Worm (Caenorhabditis elegans): ENCODE measurements around the gene lron-7.

The lron-7 gene

ce11 chrX:7279671-7280389 is 12.1 kb upstream of the lron-7 start, which contains the start of gene unc-10:
unc-10 (minus strand) TSS chrX:7280322.
- TF ChIP-seq egl-5 (tag; optimal IDR thresholded peaks at IDR 0.05): no peak
- TF ChIP-seq nhr-12 (tag; optimal IDR thresholded peaks at IDR 0.05): no peak
- no peak for TF ChIP-seq elt-3 (tag; optimal IDR thresholded peaks at IDR 0.05)

- TF ChIP-seq elt-1 (tag; optimal IDR thresholded peaks at IDR 0.05): no peak
- no peak for TF ChIP-seq hmg-11 (tag; optimal IDR thresholded peaks at IDR 0.05)
- no peak for TF ChIP-seq nhr-25 (tag; optimal IDR thresholded peaks at IDR 0.05)
- TF ChIP-seq ceh-16 (tag; optimal IDR thresholded peaks at IDR 0.05): no peak
- no peak for TF ChIP-seq fkh-10 (GFP tag; optimal IDR thresholded peaks at IDR 0.05)
- TF ChIP-seq elt-2 (tag; optimal IDR thresholded peaks at IDR 0.05): no peak
- TF ChIP-seq fos-1 (tag; optimal IDR thresholded peaks at IDR 0.05): no peak
- TF ChIP-seq lsy-12 (tag; optimal IDR thresholded peaks at IDR 0.05): no peak
- no peak for TF ChIP-seq eor-1 (tag; optimal IDR thresholded peaks at IDR 0.05)
- TF ChIP-seq nhr-67 (tag; optimal IDR thresholded peaks at IDR 0.05): no peak
These were observed 10.6 kb upstream of the lron-7 start for ce11 chrX:7281347-7281746.

ce11 chrX:7283136-7283535 is 8.8 kb upstream of the lron-7 start:
- no peak for TF ChIP-seq hmg-11 (tag; optimal IDR thresholded peaks at IDR 0.05)
- no peak for TF ChIP-seq nhr-25 (tag; optimal IDR thresholded peaks at IDR 0.05)
- TF ChIP-seq ZK546.5 (tag; optimal IDR thresholded peaks at IDR 0.05): no peak
- no peak for TF ChIP-seq egl-27 (tag; optimal IDR thresholded peaks at IDR 0.05)
- no peak for TF ChIP-seq mdl-1 (tag; optimal IDR thresholded peaks at IDR 0.05)
- no peak for TF ChIP-seq fos-1 (tag; optimal IDR thresholded peaks at IDR 0.05)
- TF ChIP-seq nhr-28 (tag; optimal IDR thresholded peaks at IDR 0.05): no peak
- TF ChIP-seq lsy-12 (tag; optimal IDR thresholded peaks at IDR 0.05): no peak
- TF ChIP-seq nhr-77 (tag; optimal IDR thresholded peaks at IDR 0.05): no peak
- TF ChIP-seq daf-12 (tag; optimal IDR thresholded peaks at IDR 0.05): no peak
- TF ChIP-seq nhr-12 (tag; optimal IDR thresholded peaks at IDR 0.05): no peak
- no peak for TF ChIP-seq pqm-1 (tag; optimal IDR thresholded peaks at IDR 0.05)

- TF ChIP-seq fkh-2 (tag; optimal IDR thresholded peaks at IDR 0.05) (no peak), ceh-82 (tag; optimal IDR thresholded peaks at IDR 0.05) (no peak), elt-1 (tag; optimal IDR thresholded peaks at IDR 0.05) (peak; percentile 34), snpc-4 (tag; optimal IDR thresholded peaks at IDR 0.05) (no peak), egl-27 (tag; optimal IDR thresholded peaks at IDR 0.05) (no peak), sea-2 (GFP tag; optimal IDR thresholded peaks at IDR 0.05) (no peak), nhr-12 (tag; optimal IDR thresholded peaks at IDR 0.05) (no peak), unc-39 (tag; optimal IDR thresholded peaks at IDR 0.05) (no peak), egl-5 (tag; optimal IDR thresholded peaks at IDR 0.05) (no peak), nhr-67 (tag; optimal IDR thresholded peaks at IDR 0.05) (no peak), nfya-1 (tag; optimal IDR thresholded peaks at IDR 0.05; ENCODE audit: insufficient read depth) (peak; percentile 49), unc-62 (GFP tag; optimal IDR thresholded peaks at IDR 0.05) (no peak), ZK546.5 (tag; optimal IDR thresholded peaks at IDR 0.05) (no peak), aly-2 (tag; optimal IDR thresholded peaks at IDR 0.05) (no peak), elt-3 (tag; optimal IDR thresholded peaks at IDR 0.05) (no peak), tbx-2 (tag; optimal IDR thresholded peaks at IDR 0.05) (peak; percentile 35), skn-1 (tag; optimal IDR thresholded peaks at IDR 0.05) (peak; percentile 9), zag-1 (tag; optimal IDR thresholded peaks at IDR 0.05) (no peak), lsy-12 (tag; optimal IDR thresholded peaks at IDR 0.05) (no peak), mml-1 (tag; optimal IDR thresholded peaks at IDR 0.05) (no peak), lin-15B (tag; optimal IDR thresholded peaks at IDR 0.05) (no peak), ztf-11 (tag; optimal IDR thresholded peaks at IDR 0.05) (no peak), elt-2 (tag; optimal IDR thresholded peaks at IDR 0.05) (no peak), ama-1 (optimal IDR thresholded peaks at IDR 0.05) (no peak), R02D3.7 (tag; optimal IDR thresholded peaks at IDR 0.05) (no peak), fkh-10 (GFP tag; optimal IDR thresholded peaks at IDR 0.05) (peak; percentile 89), nhr-237 (tag; optimal IDR thresholded peaks at IDR 0.05) (no peak), fos-1 (tag; optimal IDR thresholded peaks at IDR 0.05) (no peak), ceh-9 (tag; optimal IDR thresholded peaks at IDR 0.05) (peak; percentile 74), jun-1 (tag; optimal IDR thresholded peaks at IDR 0.05) (no peak), nhr-77 (tag; optimal IDR thresholded peaks at IDR 0.05) (no peak), mdl-1 (tag; optimal IDR thresholded peaks at IDR 0.05) (no peak), ceh-28 (tag; optimal IDR thresholded peaks at IDR 0.05) (no peak), ceh-16 (tag; optimal IDR thresholded peaks at IDR 0.05) (no peak), pha-4 (tag; optimal IDR thresholded peaks at IDR 0.05) (no peak), daf-12 (tag; optimal IDR thresholded peaks at IDR 0.05) (no peak), eor-1 (tag; optimal IDR thresholded peaks at IDR 0.05) (no peak), pqm-1 (tag; optimal IDR thresholded peaks at IDR 0.05) (no peak), ztf-4 (tag; optimal IDR thresholded peaks at IDR 0.05) (no peak), lin-39 (tag; optimal IDR thresholded peaks at IDR 0.05) (peak; percentile 62), nhr-25 (tag; optimal IDR thresholded peaks at IDR 0.05) (no peak), nhr-28 (tag; optimal IDR thresholded peaks at IDR 0.05) (no peak), nhr-23 (tag; optimal IDR thresholded peaks at IDR 0.05) (no peak), hmg-11 (tag; optimal IDR thresholded peaks at IDR 0.05) (peak; percentile 66)
These were observed 7.2 kb upstream of the lron-7 start for ce11 chrX:7284724-7285184.
